1 fruit fly cellular context compared by ENCODE assay signal in the genomic region with DNA sequence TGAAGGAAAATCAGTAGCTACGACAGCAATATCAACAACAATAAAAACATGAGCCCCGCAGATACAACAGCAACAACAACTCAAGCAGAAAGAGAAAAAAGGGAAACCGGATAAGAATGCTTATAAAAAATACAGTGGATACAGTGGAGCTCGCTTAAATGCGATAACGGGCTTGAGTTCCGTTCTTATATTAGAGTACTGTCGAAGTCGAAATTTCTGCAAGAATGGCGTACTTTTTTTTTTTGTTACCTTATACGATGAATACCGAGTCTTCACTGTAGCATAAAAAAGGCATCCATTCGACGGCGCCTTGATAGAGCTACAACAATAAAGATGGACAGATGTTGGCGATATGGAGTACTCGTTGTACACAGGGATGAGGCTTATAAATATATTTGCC.
TF ChIP-seq lines count a peak whose summit lies in the region.

No protein-coding gene starts in this region.

TF ChIP-seq in whole organism, embryonic, 481 proteins besides CTCF, POLR2A, EP300 and RAD21 (continued from another document):
- TF ChIP-seq CG14667 (GFP tag; IDR thresholded peaks at IDR 0.05; lab: Robert Waterston, UW), result peak; percentile 50
- peak; percentile 46 for TF ChIP-seq CG30403 (GFP tag; optimal IDR thresholded peaks at IDR 0.05; lab: Kevin White, UChicago)
- peak; percentile 11 for TF ChIP-seq Hr3 (GFP tag; optimal IDR thresholded peaks at IDR 0.05; lab: Kevin White, UChicago)
- peak; percentile 61 for TF ChIP-seq Ptx1 (GFP tag; IDR thresholded peaks at IDR 0.05; lab: Robert Waterston, UW)
- TF ChIP-seq Dip2 (GFP tag; IDR thresholded peaks at IDR 0.05; lab: Robert Waterston, UW), result no peak
- peak; percentile 52; the same call in 1 of the 3 replicates for TF ChIP-seq CG11093 (GFP tag; IDR thresholded peaks at IDR 0.05; lab: Robert Waterston, UW)
- no peak for TF ChIP-seq pan (optimal IDR thresholded peaks at IDR 0.05; lab: Kevin White, UChicago)
- TF ChIP-seq pan (GFP tag; optimal IDR thresholded peaks at IDR 0.05 in 1 of 2, IDR thresholded peaks at IDR 0.05 in 1 of 2), result peak in 1 of 2 experiments; percentile 38
- no peak for TF ChIP-seq CG7987 (GFP tag; optimal IDR thresholded peaks at IDR 0.05; lab: Kevin White, UChicago)
- TF ChIP-seq grn (GFP tag; optimal IDR thresholded peaks at IDR 0.05; lab: Kevin White, UChicago), result no peak
- TF ChIP-seq CG9797 (GFP tag; optimal IDR thresholded peaks at IDR 0.05; lab: Kevin White, UChicago), result no peak
- no peak for TF ChIP-seq Hand (GFP tag; optimal IDR thresholded peaks at IDR 0.05; lab: Kevin White, UChicago)
- no peak for TF ChIP-seq crol (GFP tag; IDR thresholded peaks at IDR 0.05; lab: Robert Waterston, UW)
- TF ChIP-seq CG1647 (GFP tag; optimal IDR thresholded peaks at IDR 0.05; lab: Kevin White, UChicago), result no peak
- no peak for TF ChIP-seq gcm2 (GFP tag; optimal IDR thresholded peaks at IDR 0.05; lab: Kevin White, UChicago)
- no peak for TF ChIP-seq CG12236 (GFP tag; optimal IDR thresholded peaks at IDR 0.05; lab: Kevin White, UChicago)
- TF ChIP-seq CG7839 (tag; optimal IDR thresholded peaks at IDR 0.05; lab: Kevin White, UChicago), result peak; percentile 63
- TF ChIP-seq ATbp (GFP tag; optimal IDR thresholded peaks at IDR 0.05; lab: Kevin White, UChicago), result no peak
- TF ChIP-seq CG3407 (GFP tag; optimal IDR thresholded peaks at IDR 0.05; lab: Kevin White, UChicago), result no peak
- TF ChIP-seq hb (GFP tag; IDR thresholded peaks at IDR 0.05; lab: Robert Waterston, UW; ENCODE audit: partially characterized antibody), result no peak
- no peak for TF ChIP-seq NK7.1 (GFP tag; optimal IDR thresholded peaks at IDR 0.05; lab: Kevin White, UChicago)
- no peak for TF ChIP-seq nerfin-2 (GFP tag; IDR thresholded peaks at IDR 0.05; lab: Robert Waterston, UW; ENCODE audit: partially characterized antibody)
- no peak for TF ChIP-seq Elba2 (GFP tag; optimal IDR thresholded peaks at IDR 0.05; lab: Kevin White, UChicago)
- TF ChIP-seq sob (GFP tag; IDR thresholded peaks at IDR 0.05; lab: Robert Waterston, UW), result peak; percentile 48; the same call in 1 of the 2 replicates
- TF ChIP-seq BEAF-32 (GFP tag; optimal IDR thresholded peaks at IDR 0.05; lab: Kevin White, UChicago), result no peak
- no peak for TF ChIP-seq CG17361 (GFP tag; IDR thresholded peaks at IDR 0.05; lab: Robert Waterston, UW)
- TF ChIP-seq cad (GFP tag; optimal IDR thresholded peaks at IDR 0.05; lab: Kevin White, UChicago), result no peak
- TF ChIP-seq slou (GFP tag; optimal IDR thresholded peaks at IDR 0.05; lab: Kevin White, UChicago), result peak; percentile 13
- no peak for TF ChIP-seq schlank (tag; optimal IDR thresholded peaks at IDR 0.05; lab: Kevin White, UChicago)
- no peak for TF ChIP-seq br (optimal IDR thresholded peaks at IDR 0.05; lab: Kevin White, UChicago)
- TF ChIP-seq Six4 (GFP tag; optimal IDR thresholded peaks at IDR 0.05; lab: Kevin White, UChicago), result no peak
- TF ChIP-seq MTF-1 (GFP tag; optimal IDR thresholded peaks at IDR 0.05; lab: Kevin White, UChicago; ENCODE audit: borderline replicate concordance), result no peak
- TF ChIP-seq gsb-n (tag; optimal IDR thresholded peaks at IDR 0.05; lab: Kevin White, UChicago), result no peak
- no peak for TF ChIP-seq h (optimal IDR thresholded peaks at IDR 0.05; lab: Kevin White, UChicago)
- TF ChIP-seq sd (tag; optimal IDR thresholded peaks at IDR 0.05; lab: Kevin White, UChicago), result no peak
- TF ChIP-seq tll (GFP tag; optimal IDR thresholded peaks at IDR 0.05; lab: Kevin White, UChicago), result no peak
- no peak for TF ChIP-seq gsb (GFP tag; IDR thresholded peaks at IDR 0.05; lab: Robert Waterston, UW)
- TF ChIP-seq pnt (GFP tag; optimal IDR thresholded peaks at IDR 0.05; lab: Kevin White, UChicago), result peak; percentile 53
